Worm (Caenorhabditis elegans): ENCODE measurements around the gene ncr-2.

DNA sequence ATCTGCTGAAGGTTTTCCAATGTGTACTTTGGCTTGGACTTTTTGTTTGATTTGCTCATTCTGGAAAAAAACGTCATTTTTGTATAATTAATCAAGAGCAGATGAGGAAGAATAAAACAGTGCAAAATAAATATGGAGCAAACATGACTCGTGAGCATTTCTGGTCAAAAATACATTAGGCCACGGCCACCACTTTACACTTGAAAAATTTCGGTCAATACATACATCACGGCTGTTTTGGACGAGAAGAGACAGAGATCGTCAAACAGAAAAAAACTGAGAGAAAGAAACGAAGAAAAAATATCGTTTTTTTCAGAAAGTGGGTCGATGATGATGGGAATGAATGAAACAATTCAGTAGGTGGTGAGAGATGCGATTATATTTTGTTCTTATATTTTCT is 10.2 kb downstream of the ncr-2 start, which contains the start of the genes F09G8.7 and crn-7:
- TF ChIP-seq unc-130 (GFP tag; optimal IDR thresholded peaks at IDR 0.05) (no peak), ets-4 (GFP tag; optimal IDR thresholded peaks at IDR 0.05) (no peak), T26A5.8 (tag; optimal IDR thresholded peaks at IDR 0.05) (no peak), nfya-1 (tag; optimal IDR thresholded peaks at IDR 0.05; ENCODE audit: borderline replicate concordance, insufficient read depth) (no peak), attf-6 (GFP tag; IDR thresholded peaks at IDR 0.05) (no peak)
